Worm (Caenorhabditis elegans): Measurements from ENCODE around the gene C23H5.15.
A peak's percentile ranks its signal among the peaks of the same experiment; 100 is the strongest.

C23H5.15 gene

DNA sequence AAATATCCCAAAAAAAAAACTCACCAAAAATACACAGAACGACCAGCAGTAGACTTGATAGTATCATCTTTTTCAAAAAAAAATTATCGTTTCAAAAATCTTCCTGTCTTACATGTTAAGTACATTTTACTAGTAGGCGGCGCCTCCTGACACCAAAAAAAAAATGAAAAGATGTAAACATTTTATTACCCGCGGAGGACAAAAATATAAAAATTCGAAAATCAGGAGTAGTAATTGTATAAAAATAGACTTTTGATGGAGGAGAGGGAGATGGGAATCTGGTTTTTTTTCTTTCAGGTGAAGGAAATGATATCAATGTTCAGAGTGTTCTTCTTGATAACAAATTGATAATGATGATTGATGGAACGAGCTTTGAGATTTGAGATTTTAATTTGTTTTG, at the start of gene C23H5.15:
Gene C23H5.15, minus strand, starts transcription at position 101 of the 400 bp plus-strand sequence.
- no peak for TF ChIP-seq dve-1 (tag; optimal IDR thresholded peaks at IDR 0.05)
- no peak for TF ChIP-seq pqm-1 (tag; optimal IDR thresholded peaks at IDR 0.05)
- no peak for TF ChIP-seq ets-4 (tag; optimal IDR thresholded peaks at IDR 0.05)
- TF ChIP-seq tbx-7 (tag; optimal IDR thresholded peaks at IDR 0.05) = no peak
- no peak for TF ChIP-seq npax-4 (tag; optimal IDR thresholded peaks at IDR 0.05)
- no peak for TF ChIP-seq sdc-2 (tag; optimal IDR thresholded peaks at IDR 0.05)
- no peak for TF ChIP-seq ceh-30 (tag; optimal IDR thresholded peaks at IDR 0.05)
- TF ChIP-seq eyg-1 (tag; optimal IDR thresholded peaks at IDR 0.05) = no peak

DNA sequence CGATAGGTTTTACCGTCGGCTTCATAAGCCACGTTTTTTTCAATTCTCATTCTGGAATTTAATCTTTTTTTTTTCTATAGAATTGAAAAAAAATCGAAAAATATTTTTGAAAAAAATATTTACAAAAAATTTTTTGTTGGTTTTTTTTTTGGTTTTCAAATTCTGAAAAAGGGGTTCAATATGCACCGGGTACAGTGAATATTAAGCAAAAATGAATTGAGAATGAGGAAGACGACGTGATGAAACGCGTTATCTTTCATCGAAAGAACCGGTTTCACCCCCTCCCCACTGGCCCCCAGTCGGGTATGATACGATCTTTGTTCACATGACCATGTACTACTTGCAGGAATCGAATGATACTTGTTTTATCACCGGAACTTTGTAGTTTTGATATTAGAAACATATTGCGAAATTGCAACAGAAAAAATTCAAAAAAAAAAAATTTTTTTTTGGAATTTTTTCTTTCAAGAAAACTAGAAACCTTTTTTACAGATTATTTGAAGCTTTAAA, 46.6 kb upstream of the C23H5.15 start, which contains the start of gene C54E4.5:
Gene C54E4.5, minus strand, starts transcription at position 51 of the 510 bp plus-strand sequence.
- TF ChIP-seq hlh-30 (tag; optimal IDR thresholded peaks at IDR 0.05; ENCODE audit: insufficient read depth) = no peak
- TF ChIP-seq K09A11.1 (tag; optimal IDR thresholded peaks at IDR 0.05; ENCODE audit: insufficient read depth) = no peak
- no peak for TF ChIP-seq tbx-2 (tag; optimal IDR thresholded peaks at IDR 0.05)
- TF ChIP-seq fkh-10 (GFP tag; optimal IDR thresholded peaks at IDR 0.05) = no peak
- no peak for TF ChIP-seq ceh-18 (tag; optimal IDR thresholded peaks at IDR 0.05)
- TF ChIP-seq pros-1 (tag; optimal IDR thresholded peaks at IDR 0.05) = no peak
- no peak for TF ChIP-seq pax-1 (tag; optimal IDR thresholded peaks at IDR 0.05)
- TF ChIP-seq pag-3 (tag; optimal IDR thresholded peaks at IDR 0.05; ENCODE audit: borderline replicate concordance) = no peak
- no peak for TF ChIP-seq ceh-14 (tag; optimal IDR thresholded peaks at IDR 0.05)
- no peak for TF ChIP-seq pha-2 (tag; optimal IDR thresholded peaks at IDR 0.05)
- TF ChIP-seq ets-4 (tag; optimal IDR thresholded peaks at IDR 0.05) = no peak
- TF ChIP-seq ceh-24 (tag; optimal IDR thresholded peaks at IDR 0.05) = no peak
- TF ChIP-seq ref-2 (tag; optimal IDR thresholded peaks at IDR 0.05) = no peak

DNA sequence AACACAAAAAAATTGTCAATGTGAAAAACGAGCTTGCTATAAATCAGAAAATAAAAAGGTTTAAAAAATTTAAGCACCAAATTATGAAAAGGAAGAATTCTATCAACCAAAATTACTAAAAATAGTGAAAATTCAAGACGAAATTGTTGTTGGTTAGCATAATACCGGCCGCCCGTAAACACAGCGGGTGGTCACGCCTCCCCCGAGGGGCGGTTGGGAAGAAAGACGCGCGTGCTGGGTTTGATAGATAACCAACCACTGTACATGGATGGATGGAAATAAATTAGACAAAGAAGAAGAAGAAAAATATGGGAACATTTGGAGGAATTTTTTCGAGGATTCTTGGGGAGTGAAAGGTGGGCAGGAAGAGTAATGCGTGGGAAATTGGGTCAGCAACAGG, 39.6 kb upstream of the C23H5.15 start:
- TF ChIP-seq ref-2 (tag; optimal IDR thresholded peaks at IDR 0.05) (peak; percentile 55), fax-1 (tag; optimal IDR thresholded peaks at IDR 0.05) (no peak)

DNA sequence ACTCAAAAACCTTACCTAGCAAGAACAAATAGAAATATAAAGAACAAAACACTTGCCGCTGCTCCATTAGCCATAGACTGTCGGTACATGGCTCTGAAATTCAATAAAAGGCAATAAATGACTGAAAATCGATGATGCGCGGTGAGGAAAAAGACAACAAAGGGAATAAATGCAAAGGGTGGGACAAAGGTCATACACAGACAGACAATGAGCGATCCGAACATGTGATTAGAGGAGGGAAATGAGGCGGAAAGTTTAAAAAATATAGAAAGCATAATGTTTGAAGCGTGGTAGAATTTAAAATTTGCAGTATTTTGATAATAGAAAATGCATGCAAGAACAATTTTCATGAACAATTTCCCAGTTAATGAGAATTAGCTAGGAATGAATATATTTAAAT, 37.9 kb upstream of the C23H5.15 start, which contains the start of gene C54E4.12:
Gene C54E4.12, minus strand, starts transcription at position 101 of the 400 bp plus-strand sequence.
- TF ChIP-seq hlh-30 (tag; optimal IDR thresholded peaks at IDR 0.05; ENCODE audit: insufficient read depth) (peak; percentile 34), dve-1 (tag; optimal IDR thresholded peaks at IDR 0.05) (no peak), pha-2 (tag; optimal IDR thresholded peaks at IDR 0.05) (no peak)

DNA sequence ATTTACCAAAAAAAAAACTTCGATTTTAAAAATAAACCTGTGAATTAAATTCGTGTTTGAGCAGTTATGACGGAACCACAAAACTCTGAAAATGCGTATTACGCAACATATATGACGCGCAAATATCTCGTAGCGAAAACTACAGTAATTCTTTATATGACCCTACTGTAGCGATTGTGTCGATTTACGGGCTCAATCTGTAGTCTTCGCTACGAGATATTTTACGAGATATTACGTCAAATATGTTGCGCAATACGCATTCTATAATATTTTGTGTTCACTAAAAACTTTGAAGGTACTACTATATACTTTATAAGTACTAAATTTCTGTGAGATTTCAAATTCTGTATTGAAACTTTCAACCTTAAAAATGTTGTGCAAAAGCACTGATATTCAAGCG, 34.8 kb upstream of the C23H5.15 start:
- TF ChIP-seq pros-1 (tag; optimal IDR thresholded peaks at IDR 0.05) (no peak), sox-2 (GFP tag; IDR thresholded peaks at IDR 0.05) (no peak), ttx-3 (tag; optimal IDR thresholded peaks at IDR 0.05) (no peak), ceh-22 (tag; optimal IDR thresholded peaks at IDR 0.05) (no peak), fkh-6 (tag; optimal IDR thresholded peaks at IDR 0.05) (no peak), pax-1 (tag; optimal IDR thresholded peaks at IDR 0.05) (no peak), pha-2 (tag; optimal IDR thresholded peaks at IDR 0.05) (no peak), ceh-19 (GFP tag; optimal IDR thresholded peaks at IDR 0.05) (no peak), K09A11.1 (tag; optimal IDR thresholded peaks at IDR 0.05; ENCODE audit: insufficient read depth) (no peak), unc-86 (tag; optimal IDR thresholded peaks at IDR 0.05) (no peak), mec-3 (tag; optimal IDR thresholded peaks at IDR 0.05; ENCODE audit: borderline replicate concordance) (no peak), ahr-1 (tag; optimal IDR thresholded peaks at IDR 0.05) (no peak), elt-4 (tag; optimal IDR thresholded peaks at IDR 0.05) (no peak), sox-4 (tag; optimal IDR thresholded peaks at IDR 0.05) (no peak), unc-42 (tag; optimal IDR thresholded peaks at IDR 0.05) (no peak), rnt-1 (tag; optimal IDR thresholded peaks at IDR 0.05) (no peak), eyg-1 (tag; optimal IDR thresholded peaks at IDR 0.05) (no peak), pha-4 (tag; optimal IDR thresholded peaks at IDR 0.05) (no peak), hlh-6 (tag; optimal IDR thresholded peaks at IDR 0.05) (no peak), ceh-31 (tag; optimal IDR thresholded peaks at IDR 0.05) (no peak)

Measured in whole organism, late embryonic.